Fruit fly (Drosophila melanogaster) ovary, adult (tissue): ENCODE measurements around the gene Eig71Ee.

ENCODE experiments used
- CG17801 ChIP-seq: fragments of 200-800 bp; optimal IDR thresholded peaks from 2 replicates; lab custom pipeline; 2019; ENCODE audit warnings: missing biosample characterization, mild to moderate bottlenecking, missing genetic modification characterization, moderate library complexity; ENCODE audit not compliant: partially characterized antibody

The Eig71Ee gene

dm6 chr3L:15655910-15656309 lies at the start of gene Eig71Ee:
Gene Eig71Ee, minus strand, starts transcription at chr3L:15656010.
- no peak for TF ChIP-seq CG17801 (GFP tag; lab: Kevin White, UChicago)

dm6 chr3L:15704250-15704985 lies 48.6 kb upstream of the Eig71Ee start:
- TF ChIP-seq CG17801 (GFP tag; lab: Kevin White, UChicago): no peak

dm6 chr3L:15703330-15704119 lies 47.7 kb upstream of the Eig71Ee start:
- no peak for TF ChIP-seq CG17801 (GFP tag; lab: Kevin White, UChicago)

DNA sequence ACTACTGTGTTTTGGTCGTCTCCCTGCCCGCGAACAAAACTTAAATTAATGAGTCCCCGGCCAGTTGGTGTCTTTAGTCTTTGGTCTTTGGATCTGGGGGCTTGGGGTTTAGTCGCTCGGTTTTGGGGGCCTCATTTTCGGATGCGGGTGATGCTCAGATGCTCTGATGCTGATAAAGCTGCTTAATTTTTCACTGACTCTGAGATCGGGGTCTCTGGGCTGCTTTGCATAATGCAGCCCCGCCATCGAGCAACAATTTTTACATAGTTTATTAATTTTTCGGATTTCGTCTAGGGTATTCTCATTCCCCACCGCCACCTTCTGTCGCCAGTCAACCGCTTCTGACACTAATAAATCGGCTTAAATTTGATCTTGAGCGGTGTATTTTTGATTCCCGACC lies 46.4 kb upstream of the Eig71Ee start:
- no peak for TF ChIP-seq CG17801 (GFP tag; lab: Kevin White, UChicago)

DNA sequence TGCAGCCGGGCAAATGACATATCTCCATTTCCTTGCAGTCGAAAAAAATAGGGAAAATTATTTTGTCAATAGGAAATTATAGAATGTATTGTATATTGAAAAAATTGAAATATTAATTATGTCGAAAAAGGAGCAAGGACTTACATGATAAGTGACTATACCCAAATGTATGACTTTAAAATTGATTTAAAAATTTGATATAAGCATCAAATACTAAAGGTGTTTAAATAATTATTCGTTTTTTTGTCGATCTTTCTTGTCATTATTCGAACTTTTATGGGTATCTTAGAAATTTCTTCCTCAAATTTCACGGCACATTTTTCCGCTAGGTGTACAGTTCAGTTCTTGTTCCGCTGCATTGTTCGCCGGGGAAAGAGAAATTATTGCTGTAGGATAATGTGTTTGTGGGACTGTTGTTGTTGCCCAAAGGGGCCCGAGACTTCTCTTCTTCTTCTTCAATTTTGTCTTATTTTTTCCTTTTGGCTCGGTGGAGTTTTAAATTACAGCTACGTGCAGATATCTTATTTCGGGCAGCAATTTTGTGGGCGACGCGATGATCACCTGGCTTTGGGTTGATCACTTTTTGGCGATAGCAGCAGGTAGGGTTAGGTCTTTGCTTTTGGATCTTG lies 44.6 kb upstream of the Eig71Ee start:
- no peak for TF ChIP-seq CG17801 (GFP tag; lab: Kevin White, UChicago)

DNA sequence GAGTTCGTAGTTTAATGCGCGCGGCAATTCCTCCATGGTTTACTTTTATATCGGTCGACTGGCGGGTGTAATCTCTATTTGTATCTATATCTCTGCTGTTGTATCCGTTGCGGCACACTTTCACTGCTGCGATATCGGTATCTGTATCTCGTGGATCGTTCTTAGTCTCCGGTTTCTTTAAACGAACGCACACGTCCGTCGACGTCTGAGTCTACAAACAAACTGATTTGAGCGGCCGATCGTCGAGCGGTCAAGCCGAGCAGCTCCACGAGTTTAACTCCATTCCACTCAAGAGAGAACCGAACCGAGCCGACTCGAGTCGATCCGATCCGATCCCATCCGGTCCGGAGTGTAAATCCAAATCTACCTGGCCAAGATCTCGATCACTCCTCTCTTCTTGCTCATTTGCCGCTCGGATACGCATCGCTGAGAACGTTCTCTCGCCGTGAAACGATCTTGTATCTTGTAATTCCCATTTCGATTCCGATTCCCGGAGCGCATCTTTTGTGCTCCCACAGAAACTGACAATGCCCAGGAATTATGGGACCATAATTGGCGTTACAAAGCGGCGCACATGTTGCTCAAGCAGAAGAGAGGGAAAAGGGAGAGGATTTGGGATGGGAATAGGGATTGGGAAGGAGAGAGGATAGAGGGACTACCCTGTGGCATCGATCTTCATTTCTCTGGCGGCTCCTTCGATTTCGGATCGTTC lies 44.0 kb upstream of the Eig71Ee start, which contains the start of gene comm2:
Gene comm2 (minus strand): TSS at position 225 of the 712 bp plus-strand sequence.
- no peak for TF ChIP-seq CG17801 (GFP tag; lab: Kevin White, UChicago)

- no peak for TF ChIP-seq CG17801 (GFP tag; lab: Kevin White, UChicago)
Observed at dm6 chr3L:15697916-15698315, 42.1 kb upstream of the Eig71Ee start.

DNA sequence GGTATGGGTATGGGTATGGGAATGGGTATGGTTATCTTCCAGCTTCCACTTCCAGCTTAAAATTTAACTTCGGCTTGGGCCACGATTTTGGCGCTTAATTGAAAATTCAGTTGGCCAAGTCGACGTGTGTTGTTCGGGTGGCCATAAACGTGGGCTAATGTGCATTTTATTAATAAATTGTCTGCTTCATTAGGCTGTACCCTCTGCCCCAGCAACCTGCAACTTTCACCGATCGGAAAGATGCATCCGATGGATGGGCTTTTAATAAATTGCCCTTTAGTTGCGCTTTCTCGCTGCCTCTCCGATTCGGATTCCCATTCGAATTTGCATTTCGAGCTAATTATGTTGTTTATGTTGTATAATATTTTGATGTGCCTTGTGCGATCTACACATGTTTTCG lies 39.4 kb upstream of the Eig71Ee start:
- TF ChIP-seq CG17801 (GFP tag; lab: Kevin White, UChicago): no peak

DNA sequence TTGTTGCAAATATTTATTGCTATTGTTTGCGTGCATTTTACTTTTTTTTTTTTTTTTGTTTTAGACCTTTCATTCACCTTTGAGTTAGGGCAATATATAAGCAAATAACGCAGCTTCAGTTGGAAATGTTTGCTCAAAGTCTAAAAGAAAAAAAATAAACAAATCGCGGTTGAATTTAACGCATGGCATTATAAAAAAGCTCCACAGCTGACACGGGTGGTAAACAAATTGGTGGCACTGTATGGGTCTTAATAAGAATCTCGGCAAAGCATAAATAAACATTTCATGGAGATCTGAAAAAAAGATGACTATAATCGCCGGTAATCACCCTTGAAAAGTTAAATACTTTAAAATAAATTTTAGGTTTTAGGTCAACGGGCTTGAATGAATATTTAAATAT lies 38.6 kb upstream of the Eig71Ee start:
- no peak for TF ChIP-seq CG17801 (GFP tag; lab: Kevin White, UChicago)

DNA sequence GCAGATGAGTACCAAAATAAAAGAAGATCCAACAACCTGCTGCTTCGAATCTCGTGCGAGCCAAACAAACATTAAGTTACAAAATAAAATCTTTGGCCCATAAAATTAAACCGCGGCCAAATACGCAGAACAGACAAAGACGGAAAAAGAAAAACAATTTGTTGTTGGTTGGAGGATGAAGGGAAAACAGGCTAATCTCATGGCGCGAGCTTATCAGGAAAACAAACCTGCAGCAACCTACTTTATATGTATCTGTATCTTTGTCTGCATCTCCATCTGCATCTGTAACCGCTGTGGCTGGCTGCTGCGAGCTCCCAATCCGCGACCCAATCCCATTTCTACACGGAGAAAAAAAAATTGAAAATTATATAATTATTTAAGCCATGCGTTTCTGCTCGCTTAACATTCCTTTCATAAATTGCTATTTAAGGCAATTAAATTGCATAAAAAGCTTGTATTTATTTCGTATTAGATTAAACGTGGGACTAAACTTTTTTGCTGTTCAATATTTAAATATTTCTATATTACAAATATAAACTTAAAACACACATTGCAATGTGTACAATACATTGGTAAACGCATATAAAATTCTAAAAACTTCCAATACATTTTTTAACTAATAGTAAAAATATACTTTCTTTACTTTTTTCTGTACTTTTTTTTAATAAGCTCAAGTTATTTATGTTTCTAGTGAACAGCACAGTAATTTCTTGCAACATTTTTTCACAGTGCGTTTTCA lies 37.2 kb upstream of the Eig71Ee start:
- no peak for TF ChIP-seq CG17801 (GFP tag; lab: Kevin White, UChicago)

- TF ChIP-seq CG17801 (GFP tag; lab: Kevin White, UChicago): no peak
Observed at dm6 chr3L:15692388-15692787, 36.6 kb upstream of the Eig71Ee start.

- TF ChIP-seq CG17801 (GFP tag; lab: Kevin White, UChicago): no peak
Observed at dm6 chr3L:15691968-15692367, 36.2 kb upstream of the Eig71Ee start, which contains the start of gene CG34451. Gene CG34451, minus strand, starts transcription at chr3L:15692068.

- no peak for TF ChIP-seq CG17801 (GFP tag; lab: Kevin White, UChicago)
Observed at dm6 chr3L:15690711-15691591, 35.1 kb upstream of the Eig71Ee start.
